Worm (Caenorhabditis elegans) whole organism, late embryonic: ENCODE measurements around the gene vha-1.

Experiments
- K02D7.2 ChIP-seq: sonication (generic microtip); optimal IDR thresholded peaks from 2 replicates; lab custom pipeline; 2017; ENCODE audit warnings: mild to moderate bottlenecking, missing genetic modification characterization, missing compliant biosample characterization
- ceh-19 ChIP-seq: fragments of 200-800 bp; sonication (Bioruptor generic); optimal IDR thresholded peaks from 2 replicates; lab custom pipeline; 2018; ENCODE audit warnings: mild to moderate bottlenecking, missing genetic modification characterization, missing compliant biosample characterization
- fax-1 ChIP-seq: sonication (generic microtip); optimal IDR thresholded peaks from 2 replicates; lab custom pipeline; 2016; ENCODE audit warnings: missing genotype, missing genetic modification characterization, missing compliant biosample characterization
- hlh-13 ChIP-seq: fragments of 200-800 bp; sonication (Bioruptor generic); optimal IDR thresholded peaks from 2 replicates; lab custom pipeline; 2018; ENCODE audit warnings: mild to moderate bottlenecking, missing genetic modification characterization, missing compliant biosample characterization
- npax-4 ChIP-seq: sonication (generic microtip); optimal IDR thresholded peaks from 2 replicates; lab custom pipeline; 2016; ENCODE audit warnings: missing genetic modification characterization, missing compliant biosample characterization
- ref-2 ChIP-seq: sonication (generic microtip); optimal IDR thresholded peaks from 2 replicates; lab custom pipeline; 2016; ENCODE audit warnings: missing genetic modification characterization, missing compliant biosample characterization
- sdc-2 ChIP-seq: sonication (generic microtip); optimal IDR thresholded peaks from 2 replicates; lab custom pipeline; 2016; ENCODE audit warnings: missing genotype, missing genetic modification characterization, missing compliant biosample characterization

Gene vha-1

DNA sequence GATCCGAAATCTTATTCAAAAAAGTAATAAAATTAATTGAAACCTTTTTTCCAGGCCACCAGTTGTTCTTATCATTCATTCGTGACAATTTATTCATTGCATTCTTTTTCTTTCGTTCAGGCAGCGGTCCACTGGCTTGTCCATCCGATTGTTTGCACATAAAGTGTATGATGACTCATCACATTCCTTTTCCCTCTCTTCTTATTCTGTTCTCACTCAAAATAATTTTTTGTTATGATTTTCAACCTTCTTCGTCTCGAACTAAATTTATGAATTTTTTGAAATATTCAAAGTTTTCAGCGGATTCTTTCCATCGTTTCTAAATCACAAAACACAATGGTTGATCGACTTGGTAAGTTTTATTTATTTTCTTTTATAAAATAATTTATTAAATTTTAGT, 49.4 kb downstream of the vha-1 start, which contains the start of gene ZK632.12:
ZK632.12 (plus strand) TSS at position 301 of the 400 bp plus-strand sequence.
- TF ChIP-seq ceh-19 (GFP tag; lab: Kevin White, UChicago): no peak
- TF ChIP-seq hlh-13 (GFP tag; lab: Kevin White, UChicago): no peak
- TF ChIP-seq npax-4 (tag; lab: Kevin White, UChicago): no peak
- no peak for TF ChIP-seq sdc-2 (tag; lab: Kevin White, UChicago)
- TF ChIP-seq K02D7.2 (tag; lab: Kevin White, UChicago): no peak
- no peak for TF ChIP-seq fax-1 (tag; lab: Kevin White, UChicago)
- TF ChIP-seq ref-2 (tag; lab: Kevin White, UChicago): no peak
